Fruit fly (Drosophila melanogaster): Measurements from ENCODE around the gene tld.

tld gene

DNA sequence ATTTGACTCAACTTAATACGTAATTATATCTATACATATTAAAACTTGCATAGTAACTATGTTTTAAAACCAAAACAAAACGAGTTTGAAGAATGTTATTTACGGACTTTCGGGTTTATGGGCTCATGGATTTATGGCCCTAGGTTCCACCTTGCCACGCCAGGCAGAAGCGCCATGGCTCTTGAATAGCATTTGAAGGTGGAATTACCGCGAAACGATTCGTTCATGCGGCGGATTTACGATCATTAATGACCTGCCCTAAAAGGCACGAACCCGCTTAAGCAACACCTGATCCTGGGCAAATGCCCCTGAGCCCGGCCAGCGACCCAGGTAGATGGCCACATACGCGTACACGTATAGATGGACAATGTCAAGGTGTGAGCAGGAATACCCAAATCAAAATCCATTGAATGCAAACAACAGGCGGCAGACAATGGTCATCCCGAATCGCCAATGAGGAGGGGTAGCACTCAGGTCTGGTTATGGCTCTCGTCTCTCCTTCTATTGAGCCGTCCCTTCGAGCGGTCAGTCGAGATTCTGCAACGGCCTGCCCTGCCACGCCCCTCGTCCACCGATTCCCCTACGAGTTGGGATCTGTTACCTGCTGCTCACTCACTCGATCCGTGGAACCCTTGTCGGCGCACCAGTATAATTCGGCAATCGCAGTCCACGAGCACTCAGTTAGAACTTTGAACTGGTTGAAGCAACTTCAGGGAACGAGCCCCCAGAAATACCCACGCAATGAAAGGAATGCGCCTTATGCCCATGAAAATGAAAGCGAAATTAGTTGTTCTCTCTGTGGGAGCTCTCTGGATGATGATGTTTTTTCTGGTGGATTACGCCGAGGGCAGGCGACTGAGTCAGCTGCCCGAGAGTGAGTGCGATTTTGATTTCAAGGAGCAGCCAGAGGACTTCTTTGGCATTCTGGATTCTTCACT, at the start of gene tld:
TSS of gene tld (plus strand) at position 677 of the 938 bp plus-strand sequence.
- TF ChIP-seq rgr (GFP tag; optimal IDR thresholded peaks at IDR 0.05) (no peak), Vsx2 (GFP tag; optimal IDR thresholded peaks at IDR 0.05; ENCODE audit: partially characterized antibody) (peak; percentile 21)

DNA sequence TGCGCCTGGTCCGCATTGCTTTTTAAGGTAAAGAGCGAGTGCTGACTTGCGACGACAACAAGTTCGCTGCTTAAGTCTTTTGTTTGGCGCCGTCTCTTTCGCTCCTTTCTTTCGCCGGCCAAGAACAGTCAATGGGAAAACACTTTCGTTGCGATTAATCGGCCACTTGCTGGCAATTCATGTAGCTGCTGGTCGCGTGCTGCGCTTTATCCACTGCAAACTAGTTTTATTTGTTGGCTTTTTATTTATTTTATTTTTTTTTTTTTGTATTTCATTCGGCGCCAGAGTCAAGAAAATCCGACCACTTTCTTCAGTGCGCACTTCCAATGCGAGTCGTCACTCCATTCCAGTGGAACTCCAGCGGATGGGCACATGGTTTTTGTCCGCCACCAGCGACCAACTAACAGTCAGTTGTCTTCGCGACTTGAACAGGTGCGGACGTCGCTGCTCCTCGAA, 37.1 kb upstream of the tld start, which contains the start of the genes CG13627 and CG46316:
TSS of gene CG13627 (plus strand) at position 406 of the 456 bp plus-strand sequence.
TSS of gene CG46316 (plus strand) at position 406 of the 456 bp plus-strand sequence.
- TF ChIP-seq usp (GFP tag; optimal IDR thresholded peaks at IDR 0.05): no peak
- peak; percentile 15 for TF ChIP-seq psq (GFP tag; optimal IDR thresholded peaks at IDR 0.05)

DNA sequence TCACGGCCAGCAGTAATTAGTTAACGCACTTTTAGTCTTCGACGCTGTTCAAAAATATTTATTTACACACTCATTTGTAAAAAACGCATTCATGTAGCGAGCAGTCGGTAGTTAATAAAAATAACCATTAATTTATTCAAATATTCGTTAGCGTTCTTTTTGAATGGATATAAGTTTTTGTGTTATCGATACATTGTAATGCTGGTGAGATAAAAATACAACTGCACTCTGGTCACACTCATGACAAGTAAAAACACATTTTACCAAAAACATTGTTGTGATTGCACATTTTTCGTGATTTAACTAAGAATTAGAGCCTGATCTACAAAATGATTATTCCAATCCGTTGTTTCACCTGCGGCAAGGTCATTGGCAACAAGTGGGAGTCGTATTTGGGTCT, 32.2 kb upstream of the tld start, which contains the start of gene Polr2L:
TSS of gene Polr2L (plus strand) at position 223 of the 400 bp plus-strand sequence.
- TF ChIP-seq Mio (GFP tag; optimal IDR thresholded peaks at IDR 0.05) (no peak), h (GFP tag; optimal IDR thresholded peaks at IDR 0.05) (no peak), rgr (GFP tag; optimal IDR thresholded peaks at IDR 0.05) (no peak), dl (GFP tag; optimal IDR thresholded peaks at IDR 0.05; ENCODE audit: insufficient read depth in 1 of 2, partially characterized antibody in 2 of 2) (no peak), CG9705 (GFP tag; optimal IDR thresholded peaks at IDR 0.05) (no peak), jim (GFP tag; optimal IDR thresholded peaks at IDR 0.05) (no peak), Dif (GFP tag; optimal IDR thresholded peaks at IDR 0.05; ENCODE audit: partially characterized antibody) (no peak), N (GFP tag; optimal IDR thresholded peaks at IDR 0.05) (no peak), Rel (GFP tag; optimal IDR thresholded peaks at IDR 0.05) (no peak), Rel (tag; optimal IDR thresholded peaks at IDR 0.05) (no peak), Hr78 (GFP tag; optimal IDR thresholded peaks at IDR 0.05) (no peak), dsf (GFP tag; optimal IDR thresholded peaks at IDR 0.05; ENCODE audit: borderline replicate concordance) (no peak), Myc (optimal IDR thresholded peaks at IDR 0.05) (no peak), sv (GFP tag; optimal IDR thresholded peaks at IDR 0.05) (no peak), Jra (GFP tag; optimal IDR thresholded peaks at IDR 0.05) (no peak), Dfd (GFP tag; optimal IDR thresholded peaks at IDR 0.05) (no peak), Hr83 (GFP tag; optimal IDR thresholded peaks at IDR 0.05; ENCODE audit: poor library complexity, severe bottlenecking) (no peak), sage (GFP tag; optimal IDR thresholded peaks at IDR 0.05) (no peak)

DNA sequence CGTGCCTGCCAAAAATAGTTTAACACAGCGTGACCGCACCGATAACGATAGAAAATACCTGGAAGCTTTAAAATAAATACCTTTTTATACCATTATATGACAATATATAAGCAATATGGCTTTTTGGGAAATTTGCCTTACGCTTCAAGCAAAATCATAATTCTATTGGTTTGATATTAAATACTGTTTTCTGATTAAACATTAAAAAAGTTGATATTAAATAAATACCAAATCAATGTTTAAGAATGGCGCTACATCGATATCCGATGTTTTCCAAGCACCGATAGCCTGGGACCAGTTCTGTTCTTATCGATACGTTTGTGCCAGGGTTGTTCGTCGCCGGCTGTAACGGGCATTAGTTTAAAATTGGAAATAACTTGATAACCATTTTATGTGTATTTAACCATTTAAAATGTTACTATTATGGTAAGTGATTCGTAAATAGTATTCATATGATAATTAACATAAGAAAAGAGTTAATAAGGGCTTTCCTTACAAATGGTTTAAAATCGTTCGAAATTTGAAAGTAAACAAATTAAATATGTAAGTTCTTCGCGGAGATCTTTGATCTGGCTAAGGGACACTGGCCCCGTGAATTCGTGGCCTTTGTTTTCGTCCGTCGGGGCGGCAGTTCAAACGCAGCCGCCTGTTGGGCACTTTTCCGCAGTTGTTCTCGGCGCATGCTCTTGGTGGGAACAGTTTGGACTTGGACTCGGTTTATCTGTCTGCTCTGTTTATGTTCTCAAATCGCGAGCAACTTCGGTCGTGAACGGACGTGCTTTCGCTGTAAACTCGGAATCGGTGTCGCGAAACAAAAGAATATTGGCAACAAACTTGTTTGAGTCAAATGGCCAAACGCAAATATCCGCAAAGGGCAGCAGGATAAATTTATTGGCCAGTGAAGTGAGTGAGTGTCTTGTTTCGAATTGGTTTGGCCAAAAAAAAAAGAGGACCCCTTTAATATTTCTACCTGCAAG, 29.9 kb upstream of the tld start, which contains the start of the genes CG13630 and tok:
TSS of gene CG13630 (minus strand) at position 51 of the 977 bp plus-strand sequence.
TSS of gene tok (plus strand) at position 384 of the 977 bp plus-strand sequence.
- TF ChIP-seq OdsH (GFP tag; optimal IDR thresholded peaks at IDR 0.05) (no peak), Dif (GFP tag; optimal IDR thresholded peaks at IDR 0.05; ENCODE audit: partially characterized antibody) (peak; percentile 53), lola (GFP tag; optimal IDR thresholded peaks at IDR 0.05) (no peak), ey (GFP tag; optimal IDR thresholded peaks at IDR 0.05) (no peak), Rel (GFP tag; optimal IDR thresholded peaks at IDR 0.05) (no peak), Rel (tag; optimal IDR thresholded peaks at IDR 0.05) (peak; percentile 13), CG9705 (GFP tag; optimal IDR thresholded peaks at IDR 0.05) (no peak), Hr83 (GFP tag; optimal IDR thresholded peaks at IDR 0.05; ENCODE audit: poor library complexity, severe bottlenecking) (no peak), woc (GFP tag; optimal IDR thresholded peaks at IDR 0.05) (no peak), Dfd (GFP tag; optimal IDR thresholded peaks at IDR 0.05) (no peak), rgr (GFP tag; optimal IDR thresholded peaks at IDR 0.05) (peak; percentile 27), jim (GFP tag; optimal IDR thresholded peaks at IDR 0.05) (no peak), Vsx2 (GFP tag; optimal IDR thresholded peaks at IDR 0.05; ENCODE audit: partially characterized antibody) (peak; percentile 38), psq (GFP tag; optimal IDR thresholded peaks at IDR 0.05) (no peak), foxo (GFP tag; optimal IDR thresholded peaks at IDR 0.05) (no peak), Hnf4 (GFP tag; optimal IDR thresholded peaks at IDR 0.05) (peak; percentile 39)
